Worm (Caenorhabditis elegans) whole organism, midembryonic: ENCODE data around the gene srbc-56.

Experiments used
- ref-1 ChIP-seq: fragments of 200-800 bp; sonication (Bioruptor generic); conservative IDR thresholded peaks from 2 replicates; pipeline ENCODE4 v1.3.6; 2022; ENCODE audit warnings: missing genetic modification reagents, missing genetic modification characterization, missing compliant biosample characterization
- tab-1 ChIP-seq: fragments of 200-800 bp; sonication (Bioruptor generic); IDR thresholded peaks from 2 replicates; pipeline ENCODE4 v1.3.6; 2022; ENCODE audit warnings: missing genetic modification characterization, missing compliant biosample characterization

- TF ChIP-seq tab-1 (GFP tag; lab: Robert Waterston, UW) (no peak), ref-1 (GFP tag; lab: Robert Waterston, UW) (no peak)
Observed at ce11 chrV:15863042-15863441, 31.6 kb upstream of the srbc-56 start, which contains the start of gene srh-299.
